Worm (Caenorhabditis elegans) whole organism, late embryonic: ENCODE results near the gene ard-1.
A peak's percentile ranks its signal among the peaks of the same experiment; 100 is the strongest.

ENCODE experiments used
- C38D4.7 ChIP-seq: fragments of 200-800 bp; sonication (Bioruptor generic); optimal IDR thresholded peaks from 2 replicates; lab custom pipeline; 2018; ENCODE audit warnings: mild to moderate bottlenecking, missing genetic modification characterization, moderate library complexity, missing compliant biosample characterization
- ama-1 ChIP-seq: fragments of 150-350 bp; optimal IDR thresholded peaks from 2 replicates; lab custom pipeline; 2014
- ceh-14 ChIP-seq: sonication (generic microtip); optimal IDR thresholded peaks from 2 replicates; lab custom pipeline; 2016; ENCODE audit warnings: missing genotype, missing genetic modification characterization, missing compliant biosample characterization
- ceh-18 ChIP-seq: sonication (generic microtip); optimal IDR thresholded peaks from 2 replicates; lab custom pipeline; 2016; ENCODE audit warnings: missing genetic modification characterization, missing compliant biosample characterization
- ceh-19 ChIP-seq: fragments of 200-800 bp; sonication (Bioruptor generic); optimal IDR thresholded peaks from 2 replicates; lab custom pipeline; 2018; ENCODE audit warnings: mild to moderate bottlenecking, missing genetic modification characterization, missing compliant biosample characterization
- ceh-34 ChIP-seq: sonication (generic microtip); optimal IDR thresholded peaks from 2 replicates; lab custom pipeline; 2016; ENCODE audit warnings: mild to moderate bottlenecking, missing genetic modification characterization, missing compliant biosample characterization
- ceh-45 ChIP-seq: fragments of 200-800 bp; sonication (Bioruptor generic); IDR thresholded peaks from 2 replicates; pipeline ENCODE4 v1.3.6; 2022; ENCODE audit warnings: missing genetic modification reagents, missing genetic modification characterization, missing compliant biosample characterization
- che-1 ChIP-seq: sonication (generic microtip); optimal IDR thresholded peaks from 2 replicates; lab custom pipeline; 2016; ENCODE audit warnings: mild to moderate bottlenecking, missing genetic modification characterization, missing compliant biosample characterization
- dmd-4 ChIP-seq: sonication (generic microtip); optimal IDR thresholded peaks from 2 replicates; lab custom pipeline; 2016; ENCODE audit warnings: borderline replicate concordance, missing genetic modification characterization, missing compliant biosample characterization
- elt-2 ChIP-seq: sonication (generic microtip); optimal IDR thresholded peaks from 2 replicates; lab custom pipeline; 2016; ENCODE audit warnings: missing genetic modification reagents, missing genetic modification characterization, missing compliant biosample characterization
- fax-1 ChIP-seq: sonication (generic microtip); optimal IDR thresholded peaks from 2 replicates; lab custom pipeline; 2016; ENCODE audit warnings: missing genotype, missing genetic modification characterization, missing compliant biosample characterization
- fkh-6 ChIP-seq: sonication (generic microtip); optimal IDR thresholded peaks from 2 replicates; lab custom pipeline; 2016; ENCODE audit warnings: missing genetic modification characterization, missing compliant biosample characterization
- pax-1 ChIP-seq: fragments of 150-350 bp; optimal IDR thresholded peaks from 2 replicates; lab custom pipeline; 2014; ENCODE audit warnings: missing biosample characterization, missing genetic modification characterization
- pqm-1 ChIP-seq: sonication (generic microtip); optimal IDR thresholded peaks from 2 replicates; lab custom pipeline; 2016; ENCODE audit warnings: missing genetic modification characterization, missing compliant biosample characterization
- pros-1 ChIP-seq: fragments of 150-350 bp; optimal IDR thresholded peaks from 2 replicates; lab custom pipeline; 2014; ENCODE audit warnings: missing biosample characterization, missing genetic modification reagents, missing genetic modification characterization
- ref-2 ChIP-seq: sonication (generic microtip); optimal IDR thresholded peaks from 2 replicates; lab custom pipeline; 2016; ENCODE audit warnings: missing genetic modification characterization, missing compliant biosample characterization
- sdc-2 ChIP-seq: sonication (generic microtip); optimal IDR thresholded peaks from 2 replicates; lab custom pipeline; 2016; ENCODE audit warnings: missing genotype, missing genetic modification characterization, missing compliant biosample characterization
- sox-4 ChIP-seq: sonication (generic microtip); optimal IDR thresholded peaks from 2 replicates; lab custom pipeline; 2017; ENCODE audit warnings: mild to moderate bottlenecking, missing genetic modification characterization, inconsistent platforms, missing compliant biosample characterization
- tbx-2 ChIP-seq: sonication (generic microtip); optimal IDR thresholded peaks from 2 replicates; lab custom pipeline; 2016; ENCODE audit warnings: missing genetic modification characterization, missing compliant biosample characterization
- tbx-7 ChIP-seq: sonication (generic microtip); optimal IDR thresholded peaks from 2 replicates; lab custom pipeline; 2016; ENCODE audit warnings: missing genotype, missing genetic modification characterization, missing compliant biosample characterization
- unc-42 ChIP-seq: sonication (generic microtip); optimal IDR thresholded peaks from 2 replicates; lab custom pipeline; 2016; ENCODE audit warnings: missing genotype, missing genetic modification characterization, missing compliant biosample characterization
- unc-55 ChIP-seq: sonication (generic microtip); optimal IDR thresholded peaks from 2 replicates; lab custom pipeline; 2017; ENCODE audit warnings: missing biosample characterization, missing genetic modification reagents, missing genetic modification characterization

ard-1 gene

DNA sequence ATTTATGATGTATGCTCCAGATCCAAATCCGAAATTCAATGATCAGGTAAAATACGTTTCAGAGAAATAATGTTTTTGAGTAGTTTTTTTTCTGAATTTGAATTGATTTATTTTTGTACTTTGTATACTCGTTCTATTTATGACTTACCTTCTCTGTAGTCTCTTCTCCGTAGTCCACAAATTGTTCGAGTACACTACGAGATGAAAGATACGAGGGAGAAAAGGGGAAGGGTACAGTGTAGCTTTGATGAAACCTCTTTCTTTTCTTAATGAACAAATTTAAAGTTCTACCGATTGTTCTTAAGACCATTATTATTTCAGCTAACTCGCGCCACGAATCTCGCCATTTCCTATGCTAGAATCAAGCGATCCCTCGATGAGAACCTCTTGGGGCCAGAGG lies 49.0 kb downstream of the ard-1 start:
- TF ChIP-seq fax-1 (tag; lab: Kevin White, UChicago) (no peak), sdc-2 (tag; lab: Kevin White, UChicago) (no peak), ref-2 (tag; lab: Kevin White, UChicago) (no peak), ceh-14 (tag; lab: Kevin White, UChicago) (no peak), sox-4 (tag; lab: Kevin White, UChicago) (no peak), ceh-45 (no peak), fkh-6 (no peak), unc-42 (tag; lab: Kevin White, UChicago) (no peak), ceh-34 (tag; lab: Kevin White, UChicago) (no peak), tbx-7 (tag; lab: Kevin White, UChicago) (no peak), ceh-19 (GFP tag; lab: Kevin White, UChicago) (no peak), tbx-2 (tag; lab: Kevin White, UChicago) (no peak), unc-55 (no peak), pax-1 (tag; lab: Kevin White, UChicago) (no peak), ceh-18 (tag; lab: Kevin White, UChicago) (no peak), pros-1 (tag; lab: Kevin White, UChicago) (no peak), pqm-1 (no peak), che-1 (tag; lab: Kevin White, UChicago) (no peak), ama-1 (lab: Kevin White, UChicago) (no peak), C38D4.7 (GFP tag; lab: Kevin White, UChicago) (no peak)

DNA sequence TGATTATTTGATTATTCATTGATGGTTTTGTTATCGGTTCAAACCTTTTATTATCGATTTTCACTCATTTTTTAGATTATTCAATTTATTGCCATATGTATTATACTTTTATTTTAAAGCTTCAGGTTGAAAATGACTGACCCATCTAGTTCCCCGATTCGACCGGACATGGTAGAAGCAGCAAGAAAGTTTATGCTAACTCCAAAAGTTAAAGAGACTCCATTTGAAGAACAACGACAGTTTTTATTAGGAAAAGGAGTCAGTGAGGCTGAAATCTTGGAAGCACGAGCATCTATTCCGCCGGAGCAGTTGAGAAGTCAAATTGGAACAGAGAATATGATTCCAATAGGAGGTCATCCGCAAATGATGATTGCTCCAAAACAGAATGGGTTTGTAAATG lies 51.9 kb downstream of the ard-1 start, which contains the start of gene prx-14:
Gene prx-14 (plus strand): TSS at position 120 of the 400 bp plus-strand sequence.
- TF ChIP-seq elt-2 (tag; lab: Kevin White, UChicago) (peak; percentile 33), dmd-4 (tag; lab: Kevin White, UChicago) (no peak)
